Fruit fly (Drosophila melanogaster): ENCODE measurements around the gene Ccdc39.
A peak's percentile ranks its signal among the peaks of the same experiment; 100 is the strongest.

Gene Ccdc39

dm6 chr3R:4821098-4821605 is 36.6 kb upstream of the Ccdc39 start, which contains the start of gene CG14657 (continued):
- TF ChIP-seq CG17186 (GFP tag; optimal IDR thresholded peaks at IDR 0.05) = no peak
- TF ChIP-seq gt (GFP tag; IDR thresholded peaks at IDR 0.05) = no peak
- no peak for TF ChIP-seq nau (GFP tag; optimal IDR thresholded peaks at IDR 0.05)
- peak; percentile 31 for TF ChIP-seq CG3281 (GFP tag; optimal IDR thresholded peaks at IDR 0.05)
- peak; percentile 90 for TF ChIP-seq mld (GFP tag; IDR thresholded peaks at IDR 0.05; ENCODE audit: partially characterized antibody)
- no peak for TF ChIP-seq shn (GFP tag; optimal IDR thresholded peaks at IDR 0.05)
- no peak for TF ChIP-seq HLHmδ (GFP tag; optimal IDR thresholded peaks at IDR 0.05)
- no peak for TF ChIP-seq org-1 (GFP tag; optimal IDR thresholded peaks at IDR 0.05)
- peak; percentile 82; the same call in 2 of the 3 replicates for TF ChIP-seq zen2 (GFP tag; IDR thresholded peaks at IDR 0.05; ENCODE audit: partially characterized antibody)
- no peak for TF ChIP-seq Eip74EF (GFP tag; optimal IDR thresholded peaks at IDR 0.05)
- TF ChIP-seq CG9797 (GFP tag; optimal IDR thresholded peaks at IDR 0.05) = peak; percentile 87
- no peak for TF ChIP-seq MTF-1 (GFP tag; optimal IDR thresholded peaks at IDR 0.05; ENCODE audit: borderline replicate concordance)
- TF ChIP-seq Myb (GFP tag; optimal IDR thresholded peaks at IDR 0.05) = peak; percentile 62
- peak; percentile 94 for TF ChIP-seq CG4617 (GFP tag; optimal IDR thresholded peaks at IDR 0.05; ENCODE audit: borderline replicate concordance)
- peak; percentile 87 for TF ChIP-seq inv (GFP tag; IDR thresholded peaks at IDR 0.05; ENCODE audit: partially characterized antibody)
- no peak for TF ChIP-seq Hand (GFP tag; optimal IDR thresholded peaks at IDR 0.05)
- TF ChIP-seq Hr3 (GFP tag; optimal IDR thresholded peaks at IDR 0.05) = no peak
- no peak for TF ChIP-seq danr (GFP tag; IDR thresholded peaks at IDR 0.05)
- TF ChIP-seq Side (GFP tag; optimal IDR thresholded peaks at IDR 0.05) = peak; percentile 44
- TF ChIP-seq Dip2 (GFP tag; IDR thresholded peaks at IDR 0.05) = no peak
- no peak for TF ChIP-seq Bteb2 (GFP tag; optimal IDR thresholded peaks at IDR 0.05)
- TF ChIP-seq CG4854 (GFP tag; optimal IDR thresholded peaks at IDR 0.05) = no peak
- no peak for TF ChIP-seq jing (GFP tag; optimal IDR thresholded peaks at IDR 0.05)
- TF ChIP-seq HmgZ (tag; optimal IDR thresholded peaks at IDR 0.05) = peak; percentile 79
- peak; percentile 18 for TF ChIP-seq fru (optimal IDR thresholded peaks at IDR 0.05)
- TF ChIP-seq Fer1 (GFP tag; optimal IDR thresholded peaks at IDR 0.05) = no peak
- TF ChIP-seq CG6813 (GFP tag; optimal IDR thresholded peaks at IDR 0.05) = no peak
- no peak for TF ChIP-seq CG2120 (GFP tag; optimal IDR thresholded peaks at IDR 0.05)
- no peak for TF ChIP-seq aop (GFP tag; IDR thresholded peaks at IDR 0.05)
- TF ChIP-seq psq (GFP tag; optimal IDR thresholded peaks at IDR 0.05) = no peak
- no peak for TF ChIP-seq ftz-f1 (GFP tag; optimal IDR thresholded peaks at IDR 0.05)
- TF ChIP-seq Gsc (GFP tag; IDR thresholded peaks at IDR 0.05) = no peak
- TF ChIP-seq CG13424 (tag; optimal IDR thresholded peaks at IDR 0.05) = peak; percentile 2
- no peak for TF ChIP-seq CG9817 (tag; optimal IDR thresholded peaks at IDR 0.05)
- peak; percentile 52 for TF ChIP-seq CG3995 (GFP tag; optimal IDR thresholded peaks at IDR 0.05)
- no peak for TF ChIP-seq gcm2 (GFP tag; optimal IDR thresholded peaks at IDR 0.05)
- TF ChIP-seq BEAF-32 (GFP tag; optimal IDR thresholded peaks at IDR 0.05) = peak; percentile 92
- no peak for TF ChIP-seq ranshi (GFP tag; IDR thresholded peaks at IDR 0.05)
- TF ChIP-seq wor (GFP tag; IDR thresholded peaks at IDR 0.05) = no peak
- TF ChIP-seq stc (GFP tag; IDR thresholded peaks at IDR 0.05) = no peak
- no peak for TF ChIP-seq sqz (GFP tag; optimal IDR thresholded peaks at IDR 0.05)
- no peak for TF ChIP-seq Mad (GFP tag; optimal IDR thresholded peaks at IDR 0.05)
- no peak for TF ChIP-seq scrt (GFP tag; optimal IDR thresholded peaks at IDR 0.05)
